Fruit fly (Drosophila melanogaster) whole organism, wandering third instar larva: Measurements from ENCODE around the gene Tm2.

Experiments
- Abd-B ChIP-seq: fragments of >200 bp; optimal IDR thresholded peaks from 2 replicates; lab custom pipeline; 2017; ENCODE audit warnings: missing biosample characterization, missing genetic modification characterization
- CG32264 ChIP-seq: fragments of 200-800 bp; sonication (Bioruptor generic); optimal IDR thresholded peaks from 2 replicates; lab custom pipeline; 2016; ENCODE audit warnings: missing biosample characterization, missing genetic modification characterization
- CG9705 ChIP-seq: fragments of 200-800 bp; sonication (Bioruptor generic); optimal IDR thresholded peaks from 2 replicates; lab custom pipeline; 2018; ENCODE audit warnings: missing biosample characterization, mild to moderate bottlenecking, missing genetic modification characterization
- Dfd ChIP-seq: fragments of >200 bp; optimal IDR thresholded peaks from 2 replicates; lab custom pipeline; 2017; ENCODE audit warnings: missing biosample characterization, missing genetic modification characterization
- Dif ChIP-seq: fragments of 200-275, 200-300 bp; sonication (Bioruptor generic); optimal IDR thresholded peaks from 2 replicates; lab custom pipeline; 2018; ENCODE audit warnings: missing biosample characterization, missing genetic modification characterization; ENCODE audit not compliant: partially characterized antibody
- GATAd ChIP-seq: sonication (Bioruptor generic); optimal IDR thresholded peaks from 2 replicates; lab custom pipeline; 2016; ENCODE audit warnings: missing biosample characterization, missing genetic modification characterization
- HLH106 ChIP-seq: fragments of 200-800 bp; optimal IDR thresholded peaks from 3 replicates; lab custom pipeline; 2019; ENCODE audit warnings: missing biosample characterization, mild to moderate bottlenecking, missing genetic modification characterization, moderate library complexity
- Hr78 ChIP-seq: fragments of >200 bp; optimal IDR thresholded peaks from 2 replicates; lab custom pipeline; 2017; ENCODE audit warnings: missing biosample characterization, missing genetic modification characterization
- Hr83 ChIP-seq: fragments of 200-300 bp; sonication (Bioruptor generic); optimal IDR thresholded peaks from 2 replicates; lab custom pipeline; 2016; ENCODE audit warnings: missing biosample characterization, mild to moderate bottlenecking, missing genetic modification characterization, moderate library complexity; ENCODE audit not compliant: poor library complexity, severe bottlenecking
- Jra ChIP-seq: sonication (Bioruptor generic); optimal IDR thresholded peaks from 2 replicates; lab custom pipeline; 2016; ENCODE audit warnings: missing biosample characterization, missing genetic modification characterization
- Mio ChIP-seq: sonication (Bioruptor generic); optimal IDR thresholded peaks from 2 replicates; lab custom pipeline; 2016; ENCODE audit warnings: missing biosample characterization, missing genetic modification characterization
- Myc ChIP-seq: fragments of >200 bp; optimal IDR thresholded peaks from 2 replicates; lab custom pipeline; 2017
- N ChIP-seq: fragments of >200 bp; optimal IDR thresholded peaks from 2 replicates; lab custom pipeline; 2018; ENCODE audit warnings: missing biosample characterization, missing external identifiers, missing genetic modification characterization
- OdsH ChIP-seq: fragments of 200-800 bp; sonication (Bioruptor generic); optimal IDR thresholded peaks from 2 replicates; lab custom pipeline; 2016; ENCODE audit warnings: missing biosample characterization, mild to moderate bottlenecking, missing genetic modification characterization
- Rel ChIP-seq, 2 experiments: fragments of 200-800 bp; sonication (Bioruptor generic) in 1 of 2; optimal IDR thresholded peaks; 2 replicates in 1 of 2; 3 replicates in 1 of 2; lab custom pipeline; 2016 to 2019; ENCODE audit warnings: mild to moderate bottlenecking in 2 of 2, missing biosample characterization in 2 of 2, missing genetic modification characterization in 2 of 2, moderate library complexity in 1 of 2
- Sp1 ChIP-seq: fragments of 200-800 bp; sonication (Bioruptor generic); optimal IDR thresholded peaks from 3 replicates; lab custom pipeline; 2019; ENCODE audit warnings: missing biosample characterization, mild to moderate bottlenecking, missing genetic modification characterization, moderate library complexity
- Vsx2 ChIP-seq: fragments of 200-300, 225-300 bp; sonication (Bioruptor generic); optimal IDR thresholded peaks from 2 replicates; lab custom pipeline; 2018; ENCODE audit warnings: missing biosample characterization, missing genetic modification characterization; ENCODE audit not compliant: partially characterized antibody
- br ChIP-seq: fragments of 200-800 bp; sonication (Bioruptor generic); optimal IDR thresholded peaks from 2 replicates; lab custom pipeline; 2016; ENCODE audit warnings: missing biosample characterization, missing genetic modification characterization
- dmrt93B ChIP-seq: fragments of 200-800 bp; sonication (Bioruptor generic); optimal IDR thresholded peaks from 2 replicates; lab custom pipeline; 2018; ENCODE audit warnings: missing biosample characterization, mild to moderate bottlenecking, missing genetic modification characterization
- ey ChIP-seq: fragments of 200-800 bp; sonication (Bioruptor generic); optimal IDR thresholded peaks from 2 replicates; lab custom pipeline; 2016; ENCODE audit warnings: missing biosample characterization, missing genetic modification characterization
- foxo ChIP-seq, 2 experiments: fragments of 200-800 bp; sonication (Bioruptor generic); optimal IDR thresholded peaks; 2 replicates in 1 of 2; 3 replicates in 1 of 2; lab custom pipeline; 2016 to 2017; ENCODE audit warnings: missing biosample characterization in 2 of 2, missing genetic modification characterization in 2 of 2
- fru ChIP-seq: fragments of 200-800 bp; sonication (Bioruptor generic); optimal IDR thresholded peaks from 3 replicates; lab custom pipeline; 2016; ENCODE audit warnings: missing biosample characterization, mild to moderate bottlenecking, missing genetic modification characterization
- h ChIP-seq: fragments of 200-800 bp; sonication (Bioruptor generic); optimal IDR thresholded peaks from 3 replicates; lab custom pipeline; 2016; ENCODE audit warnings: missing biosample characterization, mild to moderate bottlenecking, missing genetic modification characterization
- jim ChIP-seq: fragments of 175-275, 200-325 bp; sonication (Bioruptor generic); optimal IDR thresholded peaks from 2 replicates; lab custom pipeline; 2016; ENCODE audit warnings: missing biosample characterization, mild to moderate bottlenecking, missing genetic modification characterization
- lola ChIP-seq: fragments of >200 bp; optimal IDR thresholded peaks from 2 replicates; lab custom pipeline; 2017; ENCODE audit warnings: missing biosample characterization, missing genetic modification characterization
- pan ChIP-seq: fragments of >200 bp; optimal IDR thresholded peaks from 2 replicates; lab custom pipeline; 2017
- psq ChIP-seq: fragments of 200-800 bp; sonication (Bioruptor generic); optimal IDR thresholded peaks from 3 replicates; lab custom pipeline; 2017; ENCODE audit warnings: missing biosample characterization, mild to moderate bottlenecking, missing genetic modification characterization, moderate library complexity
- rgr ChIP-seq: fragments of 200-800 bp; sonication (Bioruptor generic); optimal IDR thresholded peaks from 3 replicates; lab custom pipeline; 2016; ENCODE audit warnings: missing biosample characterization, mild to moderate bottlenecking, missing genetic modification characterization
- sage ChIP-seq: fragments of 200-800 bp; sonication (Bioruptor generic); optimal IDR thresholded peaks from 2 replicates; lab custom pipeline; 2016; ENCODE audit warnings: missing biosample characterization, mild to moderate bottlenecking, missing genetic modification characterization
- sv ChIP-seq: fragments of 200-800 bp; sonication (Bioruptor generic); optimal IDR thresholded peaks from 3 replicates; lab custom pipeline; 2016; ENCODE audit warnings: missing biosample characterization, missing genetic modification characterization
- woc ChIP-seq: sonication (Bioruptor generic); optimal IDR thresholded peaks from 2 replicates; lab custom pipeline; 2016; ENCODE audit warnings: missing biosample characterization, mild to moderate bottlenecking, missing genetic modification characterization

Gene Tm2

dm6 chr3R:15342432-15342925 is 32.5 kb downstream of the Tm2 start:
- TF ChIP-seq N (GFP tag; lab: Kevin White, UChicago): no peak
- TF ChIP-seq OdsH (GFP tag; lab: Kevin White, UChicago): peak; percentile 12
- peak; percentile 16 for TF ChIP-seq HLH106 (tag; lab: Kevin White, UChicago)
- TF ChIP-seq dmrt93B (GFP tag; lab: Kevin White, UChicago): no peak
- no peak for TF ChIP-seq woc (GFP tag; lab: Kevin White, UChicago)
- TF ChIP-seq Hr78 (GFP tag; lab: Kevin White, UChicago): no peak
- peak; percentile 7 for TF ChIP-seq ey (GFP tag; lab: Kevin White, UChicago)
- no peak for TF ChIP-seq CG9705 (GFP tag; lab: Kevin White, UChicago)
- TF ChIP-seq Jra (GFP tag; lab: Kevin White, UChicago): no peak
- no peak for TF ChIP-seq Myc (lab: Kevin White, UChicago)
- no peak for TF ChIP-seq sage
- TF ChIP-seq GATAd (GFP tag; lab: Kevin White, UChicago): no peak
- TF ChIP-seq foxo (GFP tag; optimal IDR thresholded peaks at IDR 0.05; lab: Kevin White, UChicago): peak in 1 of 2 experiments; percentile 38
- TF ChIP-seq Dif (GFP tag; lab: Kevin White, UChicago): no peak
- TF ChIP-seq, all 38 proteins: peak for 4

dm6 chr3R:15342926-15343685 is 33.1 kb downstream of the Tm2 start, which contains the start of gene Nagk:
Gene Nagk (minus strand): TSS chr3R:15343256.
- TF ChIP-seq Abd-B: no peak
- peak; percentile 73 for TF ChIP-seq fru (GFP tag; lab: Kevin White, UChicago)
- TF ChIP-seq CG32264 (GFP tag; lab: Kevin White, UChicago): peak; percentile 34
- TF ChIP-seq Rel (GFP tag; optimal IDR thresholded peaks at IDR 0.05; lab: Kevin White, UChicago): no peak
- peak; percentile 93 for TF ChIP-seq Rel (tag; optimal IDR thresholded peaks at IDR 0.05; lab: Kevin White, UChicago)
- peak; percentile 71 for TF ChIP-seq ey (GFP tag; lab: Kevin White, UChicago)
- peak in 1 of 2 experiments; percentile 76 for TF ChIP-seq foxo (GFP tag; optimal IDR thresholded peaks at IDR 0.05; lab: Kevin White, UChicago)
- TF ChIP-seq Myc (lab: Kevin White, UChicago): no peak
- no peak for TF ChIP-seq dmrt93B (GFP tag; lab: Kevin White, UChicago)
- TF ChIP-seq woc (GFP tag; lab: Kevin White, UChicago): peak; percentile 89
- peak; percentile 70 for TF ChIP-seq h (GFP tag; lab: Kevin White, UChicago)
- TF ChIP-seq Dif (GFP tag; lab: Kevin White, UChicago): peak; percentile 37
- TF ChIP-seq pan (lab: Kevin White, UChicago): peak; percentile 86
- peak; percentile 82 for TF ChIP-seq Hr83 (GFP tag; lab: Kevin White, UChicago)
- TF ChIP-seq br: peak; percentile 49
- TF ChIP-seq lola (GFP tag; lab: Kevin White, UChicago): no peak
- TF ChIP-seq Vsx2: no peak
- TF ChIP-seq Mio (GFP tag; lab: Kevin White, UChicago): no peak
- peak; percentile 63 for TF ChIP-seq rgr (GFP tag; lab: Kevin White, UChicago)
- peak; percentile 65 for TF ChIP-seq sv (GFP tag; lab: Kevin White, UChicago)
- TF ChIP-seq jim (GFP tag; lab: Kevin White, UChicago): no peak
- TF ChIP-seq OdsH (GFP tag; lab: Kevin White, UChicago): peak; percentile 68
- peak; percentile 57 for TF ChIP-seq Jra (GFP tag; lab: Kevin White, UChicago)
- peak; percentile 34 for TF ChIP-seq CG9705 (GFP tag; lab: Kevin White, UChicago)
- TF ChIP-seq HLH106 (tag; lab: Kevin White, UChicago): peak; percentile 56
- peak; percentile 51 for TF ChIP-seq psq
- TF ChIP-seq Sp1 (GFP tag; lab: Kevin White, UChicago): peak; percentile 68

dm6 chr3R:15345198-15346017 is 35.4 kb downstream of the Tm2 start:
- TF ChIP-seq Rel (GFP tag; optimal IDR thresholded peaks at IDR 0.05; lab: Kevin White, UChicago) (no peak), Rel (tag; optimal IDR thresholded peaks at IDR 0.05; lab: Kevin White, UChicago) (peak; percentile 67), Dfd (no peak), h (GFP tag; lab: Kevin White, UChicago) (no peak)
- TF ChIP-seq, all 38 proteins: peak for 1
